Worm (Caenorhabditis elegans): ENCODE data around the gene gbf-1.

DNA sequence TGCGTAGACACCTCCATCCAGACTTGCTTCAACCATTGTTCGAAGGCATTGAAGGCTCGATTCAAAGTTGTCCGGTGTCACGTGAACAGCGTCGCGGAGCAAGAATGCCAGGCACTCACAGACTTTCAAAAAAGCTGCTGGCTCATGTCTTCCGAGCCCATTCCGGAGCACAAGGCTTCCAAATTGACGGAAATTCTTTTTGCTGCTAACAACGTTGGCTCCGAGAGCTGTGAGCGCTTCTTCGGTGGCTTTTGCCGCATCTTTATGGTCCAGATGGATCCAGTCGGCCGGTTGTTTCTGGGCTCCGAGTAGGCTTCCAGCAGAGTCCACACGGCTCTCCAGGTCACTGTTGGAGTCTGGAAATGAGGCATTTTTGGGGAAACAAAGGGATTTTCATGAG lies 15.6 kb downstream of the gbf-1 start:
- no peak for TF ChIP-seq hlh-6 (tag; optimal IDR thresholded peaks at IDR 0.05)
- TF ChIP-seq pat-9 (tag; optimal IDR thresholded peaks at IDR 0.05) = no peak
- TF ChIP-seq ceh-2 (tag; optimal IDR thresholded peaks at IDR 0.05) = no peak
- no peak for TF ChIP-seq odd-2 (tag; optimal IDR thresholded peaks at IDR 0.05)
- no peak for TF ChIP-seq K02D7.2 (tag; optimal IDR thresholded peaks at IDR 0.05)
- no peak for TF ChIP-seq F13H6.1 (tag; optimal IDR thresholded peaks at IDR 0.05)
- no peak for TF ChIP-seq pha-4 (tag; optimal IDR thresholded peaks at IDR 0.05)
- TF ChIP-seq rnt-1 (tag; optimal IDR thresholded peaks at IDR 0.05) = no peak
- no peak for TF ChIP-seq nhr-11 (tag; optimal IDR thresholded peaks at IDR 0.05)
- TF ChIP-seq ama-1 (optimal IDR thresholded peaks at IDR 0.05) = no peak
- no peak for TF ChIP-seq ceh-9 (tag; optimal IDR thresholded peaks at IDR 0.05)
- no peak for TF ChIP-seq Y22D7AL.16 (tag; optimal IDR thresholded peaks at IDR 0.05)
- no peak for TF ChIP-seq fax-1 (tag; optimal IDR thresholded peaks at IDR 0.05)
- TF ChIP-seq fkh-6 (tag; optimal IDR thresholded peaks at IDR 0.05) = no peak
